Worm (Caenorhabditis elegans) whole organism, young adult: Measurements from ENCODE around the gene F49E8.8.

Experiments used
- B0035.1 ChIP-seq: sonication (generic microtip); optimal IDR thresholded peaks from 2 replicates; lab custom pipeline; 2016; ENCODE audit warnings: missing genetic modification characterization, mild to moderate bottlenecking, missing compliant biosample characterization, missing genotype, missing genetic modification reagents
- B0336.3 ChIP-seq: fragments of 200-800 bp; sonication (Bioruptor generic); IDR thresholded peaks from 2 replicates; pipeline ENCODE4 v1.3.6; 2022; ENCODE audit warnings: missing genetic modification characterization, missing compliant biosample characterization
- D2030.7 ChIP-seq: fragments of 200-800 bp; sonication (Bioruptor generic); IDR thresholded peaks from 2 replicates; pipeline ENCODE4 v1.3.6; 2022; ENCODE audit warnings: missing genetic modification reagents, missing genetic modification characterization, missing compliant biosample characterization
- F10E7.11 ChIP-seq: sonication (generic microtip); optimal IDR thresholded peaks from 2 replicates; lab custom pipeline; 2017; ENCODE audit warnings: mild to moderate bottlenecking, missing genetic modification characterization, moderate library complexity, missing compliant biosample characterization
- F23B12.7 ChIP-seq: sonication (generic microtip); optimal IDR thresholded peaks from 2 replicates; lab custom pipeline; 2017; ENCODE audit warnings: missing genetic modification characterization, mild to moderate bottlenecking, missing compliant biosample characterization, antibody characterized with exemption, moderate library complexity; ENCODE audit not compliant: insufficient read depth
- athp-1 ChIP-seq: sonication (generic microtip); optimal IDR thresholded peaks from 2 replicates; lab custom pipeline; 2017; ENCODE audit warnings: mild to moderate bottlenecking, missing genetic modification characterization, missing compliant biosample characterization
- bed-2 ChIP-seq: fragments of 200-800 bp; sonication (Bioruptor generic); IDR thresholded peaks from 2 replicates; pipeline ENCODE4 v1.3.6; 2022; ENCODE audit warnings: missing genetic modification reagents, missing genetic modification characterization, missing compliant biosample characterization
- ccch-3 ChIP-seq: fragments of 200-800 bp; sonication (Bioruptor generic); optimal IDR thresholded peaks from 2 replicates; lab custom pipeline; 2018; ENCODE audit warnings: mild to moderate bottlenecking, missing genetic modification characterization, missing compliant biosample characterization
- ceh-100 ChIP-seq: fragments of 200-800 bp; sonication (Bioruptor generic); IDR thresholded peaks from 2 replicates; pipeline ENCODE4 v1.3.6; 2022; ENCODE audit warnings: missing genetic modification reagents, missing genetic modification characterization, missing compliant biosample characterization
- ceh-40 ChIP-seq: fragments of 200-800 bp; sonication (Bioruptor generic); IDR thresholded peaks from 2 replicates; pipeline ENCODE4 v1.3.6; 2022; ENCODE audit warnings: missing genetic modification characterization, missing compliant biosample characterization
- die-1 ChIP-seq: sonication (generic microtip); optimal IDR thresholded peaks from 2 replicates; lab custom pipeline; 2016; ENCODE audit warnings: missing genotype, mild to moderate bottlenecking, missing genetic modification characterization, missing compliant biosample characterization
- egl-18 ChIP-seq: fragments of 200-800 bp; sonication (Bioruptor generic); IDR thresholded peaks from 2 replicates; pipeline ENCODE4 v1.3.6; 2022; ENCODE audit warnings: missing genetic modification reagents, missing genetic modification characterization, missing compliant biosample characterization
- ekl-4 ChIP-seq: fragments of 200-800 bp; sonication (Bioruptor generic); IDR thresholded peaks from 2 replicates; pipeline ENCODE4 v1.3.6; 2022; ENCODE audit warnings: missing genetic modification reagents, missing genetic modification characterization, missing compliant biosample characterization
- ets-4 ChIP-seq: fragments of 200-800 bp; sonication (Bioruptor generic); optimal IDR thresholded peaks from 2 replicates; lab custom pipeline; 2018; ENCODE audit warnings: mild to moderate bottlenecking, missing genetic modification characterization, missing compliant biosample characterization
- fkh-3 ChIP-seq: sonication (generic microtip); optimal IDR thresholded peaks from 2 replicates; lab custom pipeline; 2016; ENCODE audit warnings: mild to moderate bottlenecking, missing genetic modification characterization, missing compliant biosample characterization
- hlh-26 ChIP-seq: fragments of 200-800 bp; sonication (Bioruptor generic); conservative IDR thresholded peaks from 2 replicates; pipeline ENCODE4 v1.3.6; 2022; ENCODE audit warnings: missing genetic modification reagents, missing genetic modification characterization, missing compliant biosample characterization
- hsf-1 ChIP-seq: fragments of 200-800 bp; sonication (Bioruptor generic); IDR thresholded peaks from 2 replicates; pipeline ENCODE4 v1.3.6; 2022; ENCODE audit warnings: missing genetic modification reagents, missing genetic modification characterization, missing compliant biosample characterization
- let-526 ChIP-seq: fragments of 200-800 bp; sonication (Bioruptor generic); IDR thresholded peaks from 2 replicates; pipeline ENCODE4 v1.3.6; 2022; ENCODE audit warnings: missing genetic modification reagents, missing genetic modification characterization, missing compliant biosample characterization
- lin-35 ChIP-seq, 3 experiments: fragments of 150-350 bp in 2 of 3; sonication (generic microtip) in 1 of 3; optimal IDR thresholded peaks; 2 replicates each; lab custom pipeline; 2014 to 2018; ENCODE audit warnings: missing biosample characterization in 3 of 3, missing genetic modification characterization in 3 of 3, missing genetic modification reagents in 3 of 3
- madf-10 ChIP-seq: sonication (generic microtip); optimal IDR thresholded peaks from 2 replicates; lab custom pipeline; 2016; ENCODE audit warnings: mild to moderate bottlenecking, missing genetic modification characterization, missing compliant biosample characterization
- madf-3 ChIP-seq: fragments of 200-800 bp; sonication (Bioruptor generic); IDR thresholded peaks from 2 replicates; pipeline ENCODE4 v1.3.6; 2022; ENCODE audit warnings: missing genetic modification reagents, missing genetic modification characterization, missing compliant biosample characterization
- madf-6 ChIP-seq: fragments of 200-800 bp; sonication (Bioruptor generic); IDR thresholded peaks from 2 replicates; pipeline ENCODE4 v1.3.6; 2022; ENCODE audit warnings: missing genetic modification reagents, missing genetic modification characterization, missing compliant biosample characterization
- mcd-1 ChIP-seq: fragments of 200-800 bp; sonication (Bioruptor generic); IDR thresholded peaks from 2 replicates; pipeline ENCODE4 v1.3.6; 2022; ENCODE audit warnings: missing genetic modification reagents, missing genetic modification characterization, missing compliant biosample characterization
- mes-4 ChIP-seq: sonication (generic microtip); optimal IDR thresholded peaks from 2 replicates; lab custom pipeline; 2016; ENCODE audit warnings: missing genotype, missing genetic modification characterization, missing compliant biosample characterization
- nfya-2 ChIP-seq: fragments of 200-800 bp; sonication (Bioruptor generic); IDR thresholded peaks from 2 replicates; pipeline ENCODE4 v1.3.6; 2022; ENCODE audit warnings: missing genetic modification reagents, missing genetic modification characterization, missing compliant biosample characterization
- nhr-90 ChIP-seq: sonication (generic microtip); optimal IDR thresholded peaks from 2 replicates; lab custom pipeline; 2016; ENCODE audit warnings: missing genotype, mild to moderate bottlenecking, missing genetic modification characterization, missing compliant biosample characterization
- rpc-1 ChIP-seq, 2 experiments: fragments of 150-350 bp in 1 of 2; sonication (generic microtip) in 1 of 2; optimal IDR thresholded peaks; 2 replicates each; lab custom pipeline; 2014 to 2018; ENCODE audit warnings: missing biosample characterization in 1 of 2, missing genetic modification characterization in 1 of 2, missing genetic modification reagents in 1 of 2, missing genotype in 1 of 2
- sdz-38 ChIP-seq: sonication (generic microtip); optimal IDR thresholded peaks from 2 replicates; lab custom pipeline; 2016; ENCODE audit warnings: missing genotype, missing genetic modification characterization, missing compliant biosample characterization
- snpc-1.1 ChIP-seq: sonication (generic microtip); optimal IDR thresholded peaks from 2 replicates; lab custom pipeline; 2017; ENCODE audit warnings: missing genetic modification characterization, mild to moderate bottlenecking, missing compliant biosample characterization, antibody characterized with exemption, moderate library complexity, missing genotype, missing genetic modification reagents; ENCODE audit not compliant: insufficient read depth
- tlf-1 ChIP-seq: fragments of 200-800 bp; sonication (Bioruptor generic); optimal IDR thresholded peaks from 2 replicates; lab custom pipeline; 2018; ENCODE audit warnings: mild to moderate bottlenecking, missing genetic modification characterization, missing compliant biosample characterization
- ztf-18 ChIP-seq: sonication (generic microtip); optimal IDR thresholded peaks from 2 replicates; lab custom pipeline; 2016; ENCODE audit warnings: missing genotype, mild to moderate bottlenecking, missing genetic modification characterization, missing compliant biosample characterization
- ztf-26 ChIP-seq: sonication (generic microtip); optimal IDR thresholded peaks from 2 replicates; lab custom pipeline; 2017; ENCODE audit warnings: missing genetic modification characterization, missing compliant biosample characterization
- ztf-3 ChIP-seq: fragments of 200-800 bp; sonication (Bioruptor generic); optimal IDR thresholded peaks from 2 replicates; lab custom pipeline; 2018; ENCODE audit warnings: mild to moderate bottlenecking, missing genetic modification characterization, missing compliant biosample characterization

Gene F49E8.8

DNA sequence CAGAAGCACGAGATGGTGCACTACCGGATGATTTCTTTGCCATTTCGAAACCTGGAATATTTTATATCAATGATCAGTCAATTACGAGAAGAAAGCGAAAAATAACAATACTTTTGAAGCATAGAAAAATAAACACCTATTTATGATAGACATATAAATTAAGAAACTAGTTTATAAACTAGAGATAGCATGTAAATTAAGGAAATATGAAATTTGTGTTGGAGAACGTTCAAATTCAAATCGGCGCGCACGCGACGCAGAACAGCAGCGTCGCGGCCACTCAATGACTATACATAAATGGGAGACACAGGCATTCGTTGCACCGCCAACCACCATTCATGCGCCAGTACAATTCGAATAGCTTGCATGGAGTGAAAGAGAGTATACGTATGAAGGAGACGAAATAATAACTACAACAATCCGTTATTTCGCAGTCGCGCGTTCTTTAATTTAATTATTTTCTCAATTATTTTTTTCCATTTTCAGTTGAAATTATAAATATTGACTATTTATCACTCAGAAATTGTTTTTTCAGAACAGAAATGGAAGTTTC is 23.7 kb downstream of the F49E8.8 start, which contains the start of the genes cec-5 and nol-10 (continued):
- TF ChIP-seq F23B12.7: peak; percentile 75
- TF ChIP-seq B0336.3 (GFP tag; lab: Robert Waterston, UW): peak; percentile 57; the same call in 1 of the 2 replicates
- peak; percentile 31 to 77 (median 46) for TF ChIP-seq lin-35 (GFP tag; optimal IDR thresholded peaks at IDR 0.05; lab: Kevin White, UChicago)
- TF ChIP-seq B0035.1: no peak
- TF ChIP-seq madf-3: peak; percentile 99
- no peak for TF ChIP-seq mes-4 (tag; lab: Kevin White, UChicago)
- TF ChIP-seq tlf-1: peak; percentile 73
- peak; percentile 78 for TF ChIP-seq snpc-1.1 (tag; lab: Kevin White, UChicago)

DNA sequence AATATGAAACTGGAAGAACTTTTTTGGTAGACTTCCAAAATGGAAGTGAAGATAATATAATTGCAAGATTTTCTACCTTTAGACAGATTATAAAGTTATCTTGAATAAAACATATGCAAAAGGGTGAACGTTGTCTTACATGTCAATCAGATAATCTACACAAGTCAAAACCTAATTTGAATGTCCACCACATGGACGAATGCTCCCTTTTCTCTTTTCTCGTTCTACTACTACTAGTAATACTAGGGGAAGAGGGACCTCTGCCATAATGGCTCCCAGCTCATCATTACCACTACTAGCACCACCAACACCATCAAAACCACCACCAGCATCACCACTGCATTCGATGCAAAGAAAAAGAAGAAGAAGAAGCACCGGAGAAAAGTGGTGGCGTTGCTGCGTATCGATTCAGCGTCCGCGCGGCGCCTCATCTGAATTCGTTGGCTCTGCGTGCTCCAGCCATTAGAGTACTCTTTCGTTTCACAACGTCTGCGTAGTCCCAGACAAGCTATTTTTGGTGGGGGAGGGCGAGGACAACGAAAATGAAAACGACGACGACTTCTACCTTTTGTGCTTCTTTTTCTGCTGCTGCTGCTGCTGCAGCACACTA is 28.9 kb downstream of the F49E8.8 start:
- 0 out of 2 replicates have a peak, but pooled peaks have one; percentile 26 for TF ChIP-seq egl-18 (GFP tag; lab: Robert Waterston, UW)
- TF ChIP-seq ceh-40 (GFP tag; lab: Robert Waterston, UW): no peak

DNA sequence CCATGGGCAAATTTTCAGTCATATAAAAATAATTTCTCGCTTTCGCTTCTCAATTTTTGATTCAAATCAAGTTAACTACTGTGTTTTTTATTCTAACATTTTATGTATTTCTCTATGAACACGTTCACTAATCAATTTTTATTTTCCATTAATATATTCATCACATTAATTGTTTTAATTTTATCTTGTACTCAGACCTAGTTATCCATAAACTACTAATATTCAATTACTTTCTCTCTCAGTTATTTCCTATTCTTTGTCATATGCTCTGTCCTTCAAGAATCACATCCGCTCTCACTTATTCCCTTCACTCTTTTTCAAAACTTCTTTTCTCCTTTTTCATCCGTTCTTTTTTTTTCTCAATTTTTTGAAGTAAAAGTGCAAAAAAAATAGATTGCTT is 30.5 kb downstream of the F49E8.8 start:
- no peak for TF ChIP-seq ekl-4 (GFP tag; lab: Robert Waterston, UW)
- no peak for TF ChIP-seq rpc-1 (optimal IDR thresholded peaks at IDR 0.05; lab: Kevin White, UChicago)
- TF ChIP-seq rpc-1 (tag; optimal IDR thresholded peaks at IDR 0.05; lab: Kevin White, UChicago): no peak
- TF ChIP-seq hlh-26: no peak
- TF ChIP-seq nfya-2 (GFP tag; lab: Robert Waterston, UW): no peak
- TF ChIP-seq ztf-3 (GFP tag; lab: Kevin White, UChicago): no peak
- TF ChIP-seq ztf-18 (tag; lab: Kevin White, UChicago): no peak
- TF ChIP-seq ets-4: no peak
- no peak for TF ChIP-seq bed-2 (GFP tag; lab: Robert Waterston, UW)
- no peak for TF ChIP-seq ceh-100 (GFP tag; lab: Robert Waterston, UW)
- TF ChIP-seq sdz-38 (tag; lab: Kevin White, UChicago): no peak
- TF ChIP-seq athp-1 (tag; lab: Kevin White, UChicago): no peak
- TF ChIP-seq F10E7.11 (tag; lab: Kevin White, UChicago): no peak
- TF ChIP-seq ccch-3 (GFP tag; lab: Kevin White, UChicago): no peak
- no peak for TF ChIP-seq ztf-26 (tag; lab: Kevin White, UChicago)
- TF ChIP-seq, all 124 proteins: peak for 0

DNA sequence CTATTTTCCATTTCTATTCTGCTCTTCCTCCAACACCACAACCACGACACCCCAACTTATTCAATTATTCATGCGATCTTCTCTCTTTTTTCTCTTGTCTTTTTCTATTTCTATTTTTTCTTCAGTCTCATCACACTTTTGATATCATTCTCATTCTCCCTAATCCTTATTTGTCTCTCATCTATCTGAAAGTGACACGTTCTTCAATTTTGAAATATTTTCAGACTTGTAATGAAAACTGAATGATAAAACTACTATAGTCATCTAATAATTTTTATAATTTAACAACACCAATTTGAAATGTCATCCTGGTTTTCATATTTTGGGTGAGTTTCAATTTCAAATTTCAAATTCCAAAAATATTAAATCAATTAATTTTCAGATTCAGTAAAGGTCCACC is 32.2 kb downstream of the F49E8.8 start, which contains the start of gene cla-1:
Gene cla-1, plus strand, starts transcription at position 301 of the 400 bp plus-strand sequence.
- no peak for TF ChIP-seq hsf-1 (GFP tag; lab: Robert Waterston, UW)
- no peak for TF ChIP-seq D2030.7 (GFP tag; lab: Robert Waterston, UW)
- TF ChIP-seq madf-10: no peak
- no peak for TF ChIP-seq die-1
- TF ChIP-seq madf-6: no peak
- TF ChIP-seq let-526 (GFP tag; lab: Robert Waterston, UW): no peak
- TF ChIP-seq mcd-1: no peak
- no peak for TF ChIP-seq nhr-90 (tag; lab: Kevin White, UChicago)
- TF ChIP-seq fkh-3 (tag; lab: Kevin White, UChicago): no peak
- TF ChIP-seq, all 124 proteins: peak for 0
